Fruit fly (Drosophila melanogaster) whole organism, prepupa: Measurements from ENCODE around the gene Alp10.

Experiments used
- Blimp-1 ChIP-seq: fragments of 200-800 bp; sonication (Bioruptor generic); optimal IDR thresholded peaks from 3 replicates; lab custom pipeline; 2017; ENCODE audit warnings: missing biosample characterization, missing genetic modification characterization, mild to moderate bottlenecking, moderate library complexity, missing genetic modification reagents
- Eip78C ChIP-seq: fragments of 200-800 bp; sonication (Bioruptor generic); peaks from one replicate; lab custom pipeline; 2016; ENCODE audit warnings: missing biosample characterization, missing genetic modification characterization
- Hr38 ChIP-seq: sonication (Bioruptor generic); optimal IDR thresholded peaks from 2 replicates; lab custom pipeline; 2016; ENCODE audit warnings: missing biosample characterization, missing genetic modification characterization
- Hr39 ChIP-seq: fragments of 200-800 bp; sonication (Bioruptor generic); optimal IDR thresholded peaks from 2 replicates; lab custom pipeline; 2016; ENCODE audit warnings: missing biosample characterization, missing genetic modification characterization
- eg ChIP-seq: fragments of 200-800 bp; sonication (Bioruptor generic); IDR thresholded peaks from 3 replicates; pipeline ENCODE4 v1.3.6; 2022; ENCODE audit warnings: missing biosample characterization, missing genetic modification characterization
- vri ChIP-seq: fragments of 200-800 bp; sonication (Bioruptor generic); optimal IDR thresholded peaks from 3 replicates; lab custom pipeline; 2016; ENCODE audit warnings: missing biosample characterization, mild to moderate bottlenecking, missing genetic modification characterization

- no peak for TF ChIP-seq vri
- no peak for TF ChIP-seq Hr38
- TF ChIP-seq Eip78C = no peak
- TF ChIP-seq Hr39 (GFP tag; lab: Kevin White, UChicago) = no peak
- TF ChIP-seq eg = no peak
- TF ChIP-seq Blimp-1 (GFP tag; lab: Kevin White, UChicago) = peak; percentile 100
These were observed 32.7 kb upstream of the Alp10 start for dm6 chr3L:5627816-5628215.
